Worm (Caenorhabditis elegans) whole organism, early embryonic: Measurements from ENCODE around the gene fbxb-74.

ENCODE experiments used
- F13C5.2 ChIP-seq: sonication (generic microtip); optimal IDR thresholded peaks from 2 replicates; lab custom pipeline; 2017; ENCODE audit warnings: mild to moderate bottlenecking, missing genetic modification characterization, inconsistent platforms, missing compliant biosample characterization
- ama-1 ChIP-seq: fragments of 150-350 bp; optimal IDR thresholded peaks from 2 replicates; lab custom pipeline; 2014
- ceh-13 ChIP-seq: fragments of 200-800 bp; sonication (Bioruptor generic); optimal IDR thresholded peaks from 2 replicates; lab custom pipeline; 2018; ENCODE audit warnings: mild to moderate bottlenecking, missing genetic modification characterization, missing compliant biosample characterization
- ceh-36 ChIP-seq: sonication (generic microtip); optimal IDR thresholded peaks from 2 replicates; lab custom pipeline; 2016; ENCODE audit warnings: missing genetic modification characterization, inconsistent platforms, missing compliant biosample characterization
- ets-7 ChIP-seq: sonication (generic microtip); optimal IDR thresholded peaks from 2 replicates; lab custom pipeline; 2016; ENCODE audit warnings: missing genotype, missing genetic modification characterization, missing compliant biosample characterization
- flt-1 ChIP-seq: fragments of 200-800 bp; sonication (Bioruptor generic); IDR thresholded peaks from 2 replicates; pipeline ENCODE4 v1.3.6; 2022; ENCODE audit warnings: missing genetic modification characterization, missing compliant biosample characterization
- hmbx-1 ChIP-seq: sonication (generic microtip); optimal IDR thresholded peaks from 2 replicates; lab custom pipeline; 2016; ENCODE audit warnings: mild to moderate bottlenecking, missing genetic modification characterization, missing compliant biosample characterization
- pes-1 ChIP-seq: fragments of 200-800 bp; sonication (Bioruptor generic); IDR thresholded peaks from 2 replicates; pipeline ENCODE4 v1.3.6; 2022; ENCODE audit warnings: missing genetic modification reagents, missing genetic modification characterization, missing compliant biosample characterization
- sea-1 ChIP-seq: fragments of 200-800 bp; sonication (Bioruptor generic); conservative IDR thresholded peaks from 2 replicates; pipeline ENCODE4 v1.3.6; 2022; ENCODE audit warnings: missing genetic modification characterization, missing compliant biosample characterization
- tbx-37 ChIP-seq: fragments of 200-800 bp; sonication (Bioruptor generic); conservative IDR thresholded peaks from 2 replicates; pipeline ENCODE4 v1.3.6; 2022; ENCODE audit warnings: missing genetic modification reagents, missing genetic modification characterization, missing compliant biosample characterization
- tra-4 ChIP-seq: sonication (generic microtip); optimal IDR thresholded peaks from 2 replicates; lab custom pipeline; 2017; ENCODE audit warnings: missing genetic modification characterization, missing compliant biosample characterization

ce11 chrIV:4403870-4404269 lies 35.2 kb downstream of the fbxb-74 start:
- TF ChIP-seq flt-1 (no peak), ama-1 (lab: Kevin White, UChicago) (no peak), sea-1 (no peak), F13C5.2 (tag; lab: Kevin White, UChicago) (no peak), hmbx-1 (tag; lab: Kevin White, UChicago) (no peak), ceh-13 (GFP tag; lab: Kevin White, UChicago) (no peak), tbx-37 (no peak), tra-4 (tag; lab: Kevin White, UChicago) (no peak), ceh-36 (tag; lab: Kevin White, UChicago) (no peak), ets-7 (no peak), pes-1 (GFP tag; lab: Robert Waterston, UW) (no peak)
